Fruit fly (Drosophila melanogaster) whole organism, adult: ENCODE results near the gene mri.

Source experiments
- CG11617 ChIP-seq: fragments of 200-800 bp; sonication (Bioruptor generic); optimal IDR thresholded peaks from 2 replicates; lab custom pipeline; 2017; ENCODE audit warnings: mild to moderate bottlenecking, missing biosample characterization, missing genetic modification reagents, missing genetic modification characterization
- CG12768 ChIP-seq: fragments of 200-800 bp; sonication (Bioruptor generic); optimal IDR thresholded peaks from 2 replicates; lab custom pipeline; 2017; ENCODE audit warnings: missing biosample characterization, missing genetic modification characterization, mild to moderate bottlenecking, moderate library complexity, missing genetic modification reagents
- CG14711 ChIP-seq: fragments of 200-800 bp; sonication (Bioruptor generic); optimal IDR thresholded peaks from 2 replicates; lab custom pipeline; 2018; ENCODE audit warnings: missing biosample characterization, mild to moderate bottlenecking, missing genetic modification characterization, moderate library complexity
- CG1620 ChIP-seq: fragments of 200-800 bp; sonication (Bioruptor generic); optimal IDR thresholded peaks from 2 replicates; lab custom pipeline; 2016; ENCODE audit warnings: missing biosample characterization, missing genetic modification characterization
- CG33017 ChIP-seq: fragments of 200-800 bp; sonication (Bioruptor generic); optimal IDR thresholded peaks from 2 replicates; lab custom pipeline; 2018; ENCODE audit warnings: missing biosample characterization, mild to moderate bottlenecking, missing genetic modification characterization, moderate library complexity
- CG5204 ChIP-seq: fragments of 200-800 bp; sonication (Bioruptor generic); optimal IDR thresholded peaks from 2 replicates; lab custom pipeline; 2016; ENCODE audit warnings: missing biosample characterization, missing genetic modification characterization
- CG7045 ChIP-seq: fragments of 200-800 bp; sonication (Bioruptor generic); optimal IDR thresholded peaks from 2 replicates; lab custom pipeline; 2017; ENCODE audit warnings: missing biosample characterization, mild to moderate bottlenecking, missing genetic modification characterization
- CG7101 ChIP-seq: fragments of 200-800 bp; sonication (Bioruptor generic); optimal IDR thresholded peaks from 2 replicates; lab custom pipeline; 2018; ENCODE audit warnings: missing biosample characterization, mild to moderate bottlenecking, missing genetic modification characterization, moderate library complexity
- Clk ChIP-seq: fragments of 200-800 bp; sonication (Bioruptor generic); optimal IDR thresholded peaks from 2 replicates; lab custom pipeline; 2017; ENCODE audit warnings: missing biosample characterization, missing genetic modification characterization
- Crg-1 ChIP-seq: fragments of 200-800 bp; sonication (Bioruptor generic); optimal IDR thresholded peaks from 2 replicates; lab custom pipeline; 2016; ENCODE audit warnings: missing biosample characterization, missing genetic modification characterization
- Hr96 ChIP-seq: fragments of 200-800 bp; sonication (Bioruptor generic); optimal IDR thresholded peaks from 2 replicates; lab custom pipeline; 2016; ENCODE audit warnings: missing biosample characterization, missing genetic modification characterization
- Mnt ChIP-seq: fragments of 200-800 bp; sonication (Bioruptor generic); optimal IDR thresholded peaks from 2 replicates; lab custom pipeline; 2016; ENCODE audit warnings: missing biosample characterization, mild to moderate bottlenecking, missing genetic modification characterization
- bab1 ChIP-seq: fragments of 200-800 bp; sonication (Bioruptor generic); optimal IDR thresholded peaks from 3 replicates; lab custom pipeline; 2019; ENCODE audit warnings: missing biosample characterization, mild to moderate bottlenecking, missing genetic modification characterization, moderate library complexity
- cic ChIP-seq: fragments of 200-800 bp; sonication (Bioruptor generic); optimal IDR thresholded peaks from 2 replicates; lab custom pipeline; 2017; ENCODE audit warnings: missing biosample characterization, mild to moderate bottlenecking, missing genetic modification characterization, moderate library complexity
- cnc ChIP-seq, 2 experiments: fragments of >200 bp; optimal IDR thresholded peaks; 2 replicates each; lab custom pipeline; 2017
- kay ChIP-seq: fragments of 200-800 bp; sonication (Bioruptor generic); peaks from one replicate; lab custom pipeline; 2016; ENCODE audit warnings: missing biosample characterization, missing genetic modification characterization, borderline replicate concordance
- ovo ChIP-seq: fragments of 200-800 bp; sonication (Bioruptor generic); optimal IDR thresholded peaks from 2 replicates; lab custom pipeline; 2016; ENCODE audit warnings: missing biosample characterization, missing genetic modification characterization
- pad ChIP-seq: fragments of 200-800 bp; sonication (Bioruptor generic); optimal IDR thresholded peaks from 3 replicates; lab custom pipeline; 2017; ENCODE audit warnings: missing biosample characterization, missing genetic modification characterization, mild to moderate bottlenecking, moderate library complexity, missing genetic modification reagents
- tj ChIP-seq: fragments of 200-800 bp; sonication (Bioruptor generic); optimal IDR thresholded peaks from 3 replicates; lab custom pipeline; 2017; ENCODE audit warnings: missing biosample characterization, mild to moderate bottlenecking, missing genetic modification characterization, moderate library complexity
- toe ChIP-seq: fragments of 200-800 bp; sonication (Bioruptor generic); optimal IDR thresholded peaks from 2 replicates; lab custom pipeline; 2016; ENCODE audit warnings: missing biosample characterization, missing genetic modification characterization

Gene mri

DNA sequence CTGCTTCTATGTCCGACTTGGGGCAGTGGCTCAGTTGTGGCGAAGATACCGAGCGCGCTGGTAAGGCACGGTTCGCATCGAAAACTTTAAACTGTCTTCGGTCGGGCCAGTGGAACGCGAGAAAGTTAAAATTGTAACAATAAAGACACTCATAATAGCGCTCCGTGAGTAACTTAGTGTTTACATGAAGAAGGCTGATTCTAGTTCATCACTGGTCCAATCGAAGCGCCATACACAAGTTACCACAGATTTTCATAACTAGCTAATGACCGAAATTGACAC, 19.8 kb upstream of the mri start:
- TF ChIP-seq Crg-1 (GFP tag; lab: Kevin White, UChicago) (no peak), CG33017 (no peak), CG7101 (tag; lab: Kevin White, UChicago) (no peak), Mnt (GFP tag; lab: Kevin White, UChicago) (no peak), tj (GFP tag; lab: Kevin White, UChicago) (no peak), cic (GFP tag; lab: Kevin White, UChicago) (no peak), CG7045 (GFP tag; lab: Kevin White, UChicago) (no peak), pad (GFP tag; lab: Kevin White, UChicago) (no peak), cnc (optimal IDR thresholded peaks at IDR 0.05; lab: Kevin White, UChicago) (no peak), CG12768 (GFP tag; lab: Kevin White, UChicago) (no peak), ovo (GFP tag; lab: Kevin White, UChicago) (no peak), CG11617 (GFP tag; lab: Kevin White, UChicago) (no peak), CG5204 (no peak), CG14711 (tag; lab: Kevin White, UChicago) (no peak), Clk (no peak), toe (GFP tag; lab: Kevin White, UChicago) (no peak)

DNA sequence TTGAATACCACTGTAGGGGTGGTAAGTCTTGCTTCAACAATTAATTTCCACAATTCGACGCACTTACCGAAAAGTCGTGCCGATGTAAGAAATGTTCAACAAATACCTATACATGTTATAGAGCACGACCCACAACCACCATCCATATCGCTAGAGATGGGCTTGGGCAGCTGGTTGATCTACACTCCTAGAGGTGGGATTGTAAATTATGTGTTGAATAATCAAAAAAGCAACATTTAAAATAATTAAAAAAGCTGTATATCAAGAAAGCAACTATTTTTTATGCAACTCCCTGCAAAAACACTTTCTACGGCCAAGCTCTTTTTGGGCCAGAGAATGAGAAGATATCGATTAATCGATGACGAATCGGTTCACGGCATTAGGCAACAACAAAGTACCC, 15.7 kb upstream of the mri start, which contains the start of the genes CG34140, Mkp and Mtch:
CG34140 (minus strand) TSS at position 174 of the 400 bp plus-strand sequence.
Mkp (minus strand) TSS at position 290 of the 400 bp plus-strand sequence.
Mtch (plus strand) TSS at position 376 of the 400 bp plus-strand sequence.
- TF ChIP-seq kay (GFP tag; lab: Kevin White, UChicago) (peak; percentile 73), CG11617 (GFP tag; lab: Kevin White, UChicago) (peak; percentile 92), Clk (peak; percentile 71), Crg-1 (GFP tag; lab: Kevin White, UChicago) (peak; percentile 93), CG7045 (GFP tag; lab: Kevin White, UChicago) (peak; percentile 69), CG14711 (tag; lab: Kevin White, UChicago) (peak; percentile 86), pad (GFP tag; lab: Kevin White, UChicago) (peak; percentile 68), cnc (optimal IDR thresholded peaks at IDR 0.05; lab: Kevin White, UChicago) (no peak), Hr96 (peak; percentile 92), tj (GFP tag; lab: Kevin White, UChicago) (peak; percentile 75), CG12768 (GFP tag; lab: Kevin White, UChicago) (peak; percentile 63), CG5204 (no peak), bab1 (GFP tag; lab: Kevin White, UChicago) (peak; percentile 92), CG1620 (GFP tag; lab: Kevin White, UChicago) (peak; percentile 91), CG33017 (peak; percentile 70), ovo (GFP tag; lab: Kevin White, UChicago) (peak; percentile 78), Mnt (GFP tag; lab: Kevin White, UChicago) (peak; percentile 88), cic (GFP tag; lab: Kevin White, UChicago) (peak; percentile 47), toe (GFP tag; lab: Kevin White, UChicago) (no peak), CG7101 (tag; lab: Kevin White, UChicago) (peak; percentile 86)

DNA sequence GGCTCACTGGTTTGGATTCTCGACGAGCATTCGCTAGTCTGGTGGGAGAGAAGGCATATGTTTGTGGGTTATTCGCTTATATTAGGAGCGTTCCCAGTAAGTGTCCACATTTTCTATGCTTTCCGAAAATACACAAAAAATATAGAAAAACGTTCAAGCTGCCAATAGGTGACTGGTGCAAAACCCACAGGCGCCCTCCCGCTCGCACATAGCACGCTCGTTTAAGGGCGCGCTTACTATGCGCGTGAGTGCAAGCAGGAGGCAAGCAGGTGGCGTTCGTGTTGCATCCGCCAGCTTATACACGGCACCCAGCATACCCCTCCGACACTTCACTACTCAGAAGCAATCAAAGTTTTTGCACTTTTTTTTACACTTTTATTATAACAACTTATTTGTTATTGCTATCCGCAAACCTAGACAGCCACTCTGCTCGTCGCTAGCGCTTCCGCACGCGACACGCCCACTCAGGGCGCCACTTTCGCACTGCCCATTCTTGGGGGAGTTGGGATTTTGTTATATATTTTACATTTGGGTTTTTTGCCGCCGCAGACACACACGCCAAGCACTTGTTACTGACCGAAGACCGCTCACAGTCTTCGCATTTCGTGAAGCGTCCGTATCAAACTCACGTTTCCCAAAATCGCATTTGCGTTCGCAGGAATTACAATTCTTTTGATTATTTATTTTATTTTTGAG, 776 bp upstream of the mri start:
- TF ChIP-seq CG14711 (tag; lab: Kevin White, UChicago) (no peak), cic (GFP tag; lab: Kevin White, UChicago) (peak; percentile 77), CG33017 (no peak), CG7045 (GFP tag; lab: Kevin White, UChicago) (no peak), Clk (no peak), cnc (optimal IDR thresholded peaks at IDR 0.05; lab: Kevin White, UChicago) (no peak), tj (GFP tag; lab: Kevin White, UChicago) (no peak), Mnt (GFP tag; lab: Kevin White, UChicago) (peak; percentile 98), bab1 (GFP tag; lab: Kevin White, UChicago) (peak; percentile 19), Crg-1 (GFP tag; lab: Kevin White, UChicago) (peak; percentile 44), CG12768 (GFP tag; lab: Kevin White, UChicago) (no peak), pad (GFP tag; lab: Kevin White, UChicago) (peak; percentile 97), ovo (GFP tag; lab: Kevin White, UChicago) (no peak), CG1620 (GFP tag; lab: Kevin White, UChicago) (peak; percentile 43), toe (GFP tag; lab: Kevin White, UChicago) (no peak)

DNA sequence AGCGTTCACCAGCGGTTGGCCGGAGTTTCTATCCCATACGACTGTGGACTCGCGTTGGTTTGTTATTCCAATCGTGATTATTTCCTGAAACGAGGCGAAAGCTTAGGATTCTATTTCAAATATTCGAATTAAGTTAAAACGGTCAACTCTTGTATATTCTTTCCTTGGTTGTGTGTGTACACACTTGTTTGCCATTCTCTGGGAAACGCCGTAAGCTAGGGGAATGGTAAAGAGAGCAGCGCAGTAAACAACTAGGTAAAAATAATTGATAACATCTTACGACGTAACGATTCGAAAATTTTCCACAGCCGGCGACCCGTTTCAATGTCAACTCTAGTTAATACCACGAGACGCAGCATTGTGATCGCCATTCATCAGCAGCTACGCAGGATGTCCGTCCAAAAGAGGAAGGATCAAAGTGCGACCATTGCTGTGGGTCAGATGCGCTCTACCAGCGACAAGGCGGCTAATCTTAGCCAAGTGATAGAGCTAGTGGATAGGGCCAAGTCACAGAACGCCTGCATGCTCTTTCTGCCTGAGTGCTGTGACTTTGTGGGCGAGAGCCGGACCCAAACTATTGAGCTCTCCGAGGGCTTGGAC, 3.7 kb downstream of the mri start, which contains the start of gene NitFhit:
NitFhit (plus strand) TSS at position 195 of the 600 bp plus-strand sequence.
- TF ChIP-seq pad (GFP tag; lab: Kevin White, UChicago): peak; percentile 91
- no peak for TF ChIP-seq toe (GFP tag; lab: Kevin White, UChicago)
- no peak for TF ChIP-seq CG5204
- TF ChIP-seq Hr96: no peak
- TF ChIP-seq cic (GFP tag; lab: Kevin White, UChicago): peak; percentile 35
- TF ChIP-seq CG12768 (GFP tag; lab: Kevin White, UChicago): peak; percentile 47
- peak; percentile 45 for TF ChIP-seq bab1 (GFP tag; lab: Kevin White, UChicago)
- TF ChIP-seq CG7045 (GFP tag; lab: Kevin White, UChicago): no peak
- no peak for TF ChIP-seq CG7101 (tag; lab: Kevin White, UChicago)
- peak; percentile 59 for TF ChIP-seq Mnt (GFP tag; lab: Kevin White, UChicago)
- TF ChIP-seq CG11617 (GFP tag; lab: Kevin White, UChicago): peak; percentile 18

DNA sequence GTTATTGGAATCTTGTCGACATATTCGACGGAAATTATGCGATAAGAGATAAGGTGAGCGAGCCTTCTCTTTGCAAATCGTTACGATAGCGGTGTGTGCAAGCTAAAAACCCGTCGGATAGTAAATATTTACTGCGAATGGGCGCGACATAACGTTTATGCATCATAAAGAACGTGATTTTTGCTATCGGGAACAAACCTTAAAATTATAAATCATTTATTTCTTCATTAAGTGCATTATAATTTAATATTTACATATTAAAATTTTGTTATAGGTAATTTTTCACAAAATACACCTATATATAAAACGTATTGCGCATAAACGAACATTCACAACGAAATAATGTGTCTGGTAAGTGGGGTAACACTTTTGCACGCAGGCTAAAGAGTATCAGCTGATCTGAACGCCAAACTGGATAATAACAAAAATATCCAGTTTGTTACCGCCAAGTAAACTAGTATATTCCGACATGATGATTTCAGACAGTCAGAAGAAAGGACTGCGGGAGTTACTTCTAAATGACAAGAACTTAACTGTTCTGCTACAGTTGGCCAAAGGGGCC, 5.8 kb downstream of the mri start, which contains the start of the genes Gk1 and CG13876:
Gk1 (minus strand) TSS at position 122 of the 562 bp plus-strand sequence.
CG13876 (plus strand) TSS at position 412 of the 562 bp plus-strand sequence.
- no peak for TF ChIP-seq cnc (optimal IDR thresholded peaks at IDR 0.05; lab: Kevin White, UChicago)
- TF ChIP-seq CG11617 (GFP tag; lab: Kevin White, UChicago): peak; percentile 98
- peak; percentile 86 for TF ChIP-seq CG1620 (GFP tag; lab: Kevin White, UChicago)
- peak; percentile 97 for TF ChIP-seq CG14711 (tag; lab: Kevin White, UChicago)
- no peak for TF ChIP-seq Hr96
- peak; percentile 97 for TF ChIP-seq cic (GFP tag; lab: Kevin White, UChicago)
- TF ChIP-seq Mnt (GFP tag; lab: Kevin White, UChicago): peak; percentile 90
- peak; percentile 99 for TF ChIP-seq CG7101 (tag; lab: Kevin White, UChicago)
- TF ChIP-seq pad (GFP tag; lab: Kevin White, UChicago): peak; percentile 89
- peak; percentile 99 for TF ChIP-seq CG33017
- TF ChIP-seq ovo (GFP tag; lab: Kevin White, UChicago): peak; percentile 90
- TF ChIP-seq Clk: peak; percentile 95
- TF ChIP-seq bab1 (GFP tag; lab: Kevin White, UChicago): peak; percentile 99
- no peak for TF ChIP-seq toe (GFP tag; lab: Kevin White, UChicago)
- TF ChIP-seq CG7045 (GFP tag; lab: Kevin White, UChicago): peak; percentile 98
- no peak for TF ChIP-seq CG5204
- TF ChIP-seq CG12768 (GFP tag; lab: Kevin White, UChicago): peak; percentile 97
- TF ChIP-seq kay (GFP tag; lab: Kevin White, UChicago): no peak
- TF ChIP-seq Crg-1 (GFP tag; lab: Kevin White, UChicago): peak; percentile 91
- peak; percentile 92 for TF ChIP-seq tj (GFP tag; lab: Kevin White, UChicago)
